Worm (Caenorhabditis elegans) whole organism, young adult: ENCODE data around the gene Y40B10A.5.

Experiments used
- F49E8.2 ChIP-seq: sonication (generic microtip); optimal IDR thresholded peaks from 3 replicates; lab custom pipeline; 2017; ENCODE audit warnings: missing genetic modification characterization, mild to moderate bottlenecking, missing compliant biosample characterization, antibody characterized with exemption, moderate library complexity; ENCODE audit not compliant: insufficient read depth
- F55B11.4 ChIP-seq: sonication (generic microtip); optimal IDR thresholded peaks from 2 replicates; lab custom pipeline; 2016; ENCODE audit warnings: missing compliant biosample characterization, missing genetic modification characterization, borderline replicate concordance; ENCODE audit not compliant: insufficient read depth
- F57A8.1 ChIP-seq: fragments of 200-800 bp; sonication (Bioruptor generic); optimal IDR thresholded peaks from 2 replicates; lab custom pipeline; 2018; ENCODE audit warnings: mild to moderate bottlenecking, missing genetic modification characterization, moderate library complexity, missing compliant biosample characterization
- Y53F4B.3 ChIP-seq: fragments of 200-800 bp; sonication (Bioruptor generic); IDR thresholded peaks from 2 replicates; pipeline ENCODE4 v1.3.6; 2022; ENCODE audit warnings: missing genetic modification reagents, missing genetic modification characterization, missing compliant biosample characterization
- Y56A3A.18 ChIP-seq: fragments of 200-800 bp; sonication (Bioruptor generic); IDR thresholded peaks from 2 replicates; pipeline ENCODE4 v1.3.6; 2022; ENCODE audit warnings: missing genetic modification reagents, missing genetic modification characterization, missing compliant biosample characterization
- ama-1 ChIP-seq, 3 experiments: fragments of 150-350 bp in 1 of 3; sonication (generic microtip) in 2 of 3; optimal IDR thresholded peaks; 2 replicates each; lab custom pipeline; 2014 to 2018; ENCODE audit warnings: missing biosample characterization in 2 of 3, missing genetic modification characterization in 2 of 3, missing genetic modification reagents in 2 of 3
- atf-7 ChIP-seq: sonication (generic microtip); optimal IDR thresholded peaks from 2 replicates; lab custom pipeline; 2017; ENCODE audit warnings: mild to moderate bottlenecking, missing genetic modification characterization, missing compliant biosample characterization
- ets-4 ChIP-seq: fragments of 200-800 bp; sonication (Bioruptor generic); optimal IDR thresholded peaks from 2 replicates; lab custom pipeline; 2018; ENCODE audit warnings: mild to moderate bottlenecking, missing genetic modification characterization, missing compliant biosample characterization
- unc-62 ChIP-seq: fragments of 150-350 bp; optimal IDR thresholded peaks from 2 replicates; lab custom pipeline; 2014; ENCODE audit warnings: missing biosample characterization, missing genetic modification reagents, missing genetic modification characterization

DNA sequence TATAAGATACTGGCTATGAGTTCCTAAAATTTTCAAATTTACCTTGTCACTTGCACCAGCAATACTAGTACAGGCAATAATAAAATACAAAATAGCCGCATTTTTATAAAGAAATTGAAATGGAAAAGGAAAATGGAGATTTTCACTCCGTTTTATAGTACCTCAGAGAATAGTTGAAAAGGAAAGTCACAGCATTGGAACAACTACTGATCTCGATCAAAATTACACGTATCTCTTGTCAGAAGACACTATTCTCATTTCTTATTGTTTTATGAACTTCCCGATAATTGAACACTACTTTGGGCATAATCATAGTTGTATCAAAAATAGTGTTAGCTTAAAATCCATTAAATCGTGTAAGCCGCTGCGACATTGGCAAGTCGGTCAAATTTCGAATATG, 5.7 kb upstream of the Y40B10A.5 start, which contains the start of gene Y40B10A.11:
- no peak for TF ChIP-seq Y53F4B.3
- TF ChIP-seq atf-7, result no peak
- TF ChIP-seq F49E8.2 (tag; lab: Kevin White, UChicago), result no peak
- no peak for TF ChIP-seq F55B11.4 (tag; lab: Kevin White, UChicago)
- no peak for TF ChIP-seq F57A8.1 (GFP tag; lab: Kevin White, UChicago)
- no peak for TF ChIP-seq ama-1 (optimal IDR thresholded peaks at IDR 0.05; lab: Kevin White, UChicago)
- TF ChIP-seq ama-1 (GFP tag; optimal IDR thresholded peaks at IDR 0.05; lab: Kevin White, UChicago), result no peak
- no peak for TF ChIP-seq unc-62 (GFP tag; lab: Kevin White, UChicago)
- no peak for TF ChIP-seq ets-4 (GFP tag; lab: Kevin White, UChicago)
- TF ChIP-seq Y56A3A.18, result no peak
